Fruit fly (Drosophila melanogaster) S2 (cell line): ENCODE measurements around the gene lectin-28C.
A peak's percentile ranks its signal among the peaks of the same experiment; 100 is the strongest.

ENCODE experiments used
- CG8478 ChIP-seq: fragments of >200 bp; optimal IDR thresholded peaks from 2 replicates; lab custom pipeline; 2018
- CTCF ChIP-seq, 2 experiments: fragments of >200 bp; optimal IDR thresholded peaks; 2 replicates each; lab custom pipeline; 2018

- TF ChIP-seq CG8478 (lab: Kevin White, UChicago), result no peak
- TF ChIP-seq CTCF (optimal IDR thresholded peaks at IDR 0.05; lab: Kevin White, UChicago), result peak; percentile 22 to 60
Measured at dm6 chr2L:7828231-7828630, 28.6 kb upstream of the lectin-28C start.
